Fruit fly (Drosophila melanogaster) ovary, adult (tissue): ENCODE results near the gene CG44006.

Source experiments
- CG17801 ChIP-seq: fragments of 200-800 bp; optimal IDR thresholded peaks from 2 replicates; lab custom pipeline; 2019; ENCODE audit warnings: missing biosample characterization, mild to moderate bottlenecking, missing genetic modification characterization, moderate library complexity; ENCODE audit not compliant: partially characterized antibody

The CG44006 gene

dm6 chr3L:18083994-18084393, 14.0 kb upstream of the CG44006 start:
- TF ChIP-seq CG17801: no peak

- no peak for TF ChIP-seq CG17801
Observed at dm6 chr3L:18083402-18083801, 13.5 kb upstream of the CG44006 start.

- no peak for TF ChIP-seq CG17801
Observed at dm6 chr3L:18081957-18082356, 12.0 kb upstream of the CG44006 start.

DNA sequence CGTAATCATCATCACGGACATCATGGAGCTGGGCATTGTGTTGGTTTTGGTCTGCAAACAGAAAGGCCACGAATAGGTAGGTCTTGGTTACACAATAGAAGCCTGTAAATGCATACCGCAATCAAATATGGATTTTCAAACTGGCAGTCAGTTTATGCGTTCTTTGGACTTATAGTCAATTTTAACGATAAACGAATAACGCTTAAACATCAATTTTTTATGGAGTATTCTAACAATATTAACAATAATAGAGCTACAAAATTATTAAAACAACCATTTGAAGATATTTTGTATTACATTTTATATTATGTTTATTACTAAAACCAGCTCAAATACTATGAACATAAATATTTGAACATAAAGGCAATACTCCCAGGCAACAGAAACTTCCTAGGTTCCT, 11.5 kb upstream of the CG44006 start:
- TF ChIP-seq CG17801: no peak

- TF ChIP-seq CG17801: no peak
Observed at dm6 chr3L:18079610-18080497, 9.9 kb upstream of the CG44006 start.

- no peak for TF ChIP-seq CG17801
Observed at dm6 chr3L:18079123-18079522, 9.2 kb upstream of the CG44006 start.

DNA sequence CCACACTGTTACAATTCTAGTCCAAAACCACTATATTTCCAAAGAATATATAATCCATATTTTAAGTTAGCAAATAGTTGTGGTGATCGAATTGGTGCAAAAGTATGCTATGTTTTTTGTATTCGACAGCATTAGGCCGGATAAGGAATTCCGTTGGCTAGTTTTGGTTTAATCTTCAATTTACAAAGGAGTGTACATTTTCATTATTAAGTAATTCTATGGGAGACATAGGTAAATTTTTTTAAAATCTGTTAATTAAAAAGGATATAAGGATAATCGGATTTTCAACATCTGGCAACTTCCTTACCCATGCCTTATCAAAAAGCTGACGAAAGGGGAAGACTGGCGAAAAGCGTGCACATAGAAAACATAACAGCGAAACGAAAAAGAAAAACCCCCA, 8.7 kb upstream of the CG44006 start:
- TF ChIP-seq CG17801: no peak

- TF ChIP-seq CG17801: peak; percentile 52
Observed at dm6 chr3L:18077649-18078417, 7.9 kb upstream of the CG44006 start.

dm6 chr3L:18076649-18077048, 6.7 kb upstream of the CG44006 start:
- TF ChIP-seq CG17801: no peak

DNA sequence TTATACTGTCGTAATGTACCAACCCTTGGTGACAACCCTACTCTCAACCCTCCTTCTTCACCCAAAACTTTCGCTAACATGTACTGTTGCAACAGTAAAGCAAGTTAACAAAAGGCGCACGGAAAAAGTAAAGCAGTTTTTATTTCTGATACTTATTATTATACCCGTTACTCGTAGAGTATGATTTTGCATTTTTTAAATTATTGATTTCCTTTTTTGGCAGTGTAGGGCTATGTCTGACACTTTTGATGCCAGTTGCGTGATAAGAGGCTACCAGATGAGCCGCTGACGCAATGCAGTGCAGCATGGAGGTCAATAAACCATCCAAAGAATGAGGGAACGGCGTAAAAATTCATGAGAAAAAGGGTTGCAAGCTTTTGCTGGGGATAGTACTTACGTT, 5.9 kb upstream of the CG44006 start:
- no peak for TF ChIP-seq CG17801

DNA sequence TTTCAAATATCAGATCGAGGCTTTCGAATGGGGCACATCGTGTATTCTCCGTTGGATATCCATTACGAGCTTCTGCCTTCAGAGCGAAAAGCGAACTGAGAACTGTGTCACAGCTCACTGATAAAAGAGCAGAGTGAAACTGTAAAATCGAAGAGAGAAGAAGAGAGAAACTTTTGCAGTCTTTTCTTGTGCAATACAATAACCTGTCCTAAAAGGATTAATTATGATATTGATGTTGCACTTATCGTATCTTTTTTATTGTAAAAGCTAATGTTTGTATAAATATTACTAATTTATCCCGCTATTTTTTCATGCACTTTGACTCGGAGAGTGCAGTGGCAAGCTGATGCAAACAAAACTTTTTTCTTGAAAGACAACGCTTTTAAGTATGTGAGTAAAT, 5.0 kb upstream of the CG44006 start:
- TF ChIP-seq CG17801: no peak

DNA sequence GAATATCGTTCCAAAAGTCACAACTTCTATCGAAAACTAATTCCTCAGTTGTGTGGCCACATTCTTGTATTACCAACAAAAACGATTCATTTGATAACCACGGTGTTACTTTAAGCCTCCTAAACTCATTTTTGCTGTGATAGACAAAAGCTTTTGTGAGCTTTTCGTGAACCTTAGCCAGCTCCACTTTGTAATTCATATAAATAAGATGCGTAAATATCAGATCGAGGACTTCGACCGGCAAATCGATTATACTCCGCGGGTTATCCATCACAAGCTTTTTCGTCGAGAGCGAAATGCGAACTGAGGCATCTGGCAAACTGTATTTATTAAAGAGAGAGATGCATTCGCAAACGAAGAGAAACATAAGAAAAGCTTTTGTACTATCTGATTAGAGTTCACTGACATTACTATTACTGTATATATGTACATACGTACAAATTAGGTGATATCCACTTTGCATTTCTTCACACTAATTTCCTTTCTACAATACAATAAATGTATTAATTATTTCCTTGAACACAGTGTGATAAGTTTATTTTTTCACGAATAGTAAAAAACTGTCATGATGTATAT, 3.7 kb upstream of the CG44006 start, which contains the start of gene CG44004:
TSS of gene CG44004 (minus strand) at position 305 of the 576 bp plus-strand sequence.
- TF ChIP-seq CG17801: no peak

- no peak for TF ChIP-seq CG17801
Observed at dm6 chr3L:18072023-18072422, 2.1 kb upstream of the CG44006 start, which contains the start of gene CG44005. TSS of gene CG44005 (minus strand) at chr3L:18072123.

DNA sequence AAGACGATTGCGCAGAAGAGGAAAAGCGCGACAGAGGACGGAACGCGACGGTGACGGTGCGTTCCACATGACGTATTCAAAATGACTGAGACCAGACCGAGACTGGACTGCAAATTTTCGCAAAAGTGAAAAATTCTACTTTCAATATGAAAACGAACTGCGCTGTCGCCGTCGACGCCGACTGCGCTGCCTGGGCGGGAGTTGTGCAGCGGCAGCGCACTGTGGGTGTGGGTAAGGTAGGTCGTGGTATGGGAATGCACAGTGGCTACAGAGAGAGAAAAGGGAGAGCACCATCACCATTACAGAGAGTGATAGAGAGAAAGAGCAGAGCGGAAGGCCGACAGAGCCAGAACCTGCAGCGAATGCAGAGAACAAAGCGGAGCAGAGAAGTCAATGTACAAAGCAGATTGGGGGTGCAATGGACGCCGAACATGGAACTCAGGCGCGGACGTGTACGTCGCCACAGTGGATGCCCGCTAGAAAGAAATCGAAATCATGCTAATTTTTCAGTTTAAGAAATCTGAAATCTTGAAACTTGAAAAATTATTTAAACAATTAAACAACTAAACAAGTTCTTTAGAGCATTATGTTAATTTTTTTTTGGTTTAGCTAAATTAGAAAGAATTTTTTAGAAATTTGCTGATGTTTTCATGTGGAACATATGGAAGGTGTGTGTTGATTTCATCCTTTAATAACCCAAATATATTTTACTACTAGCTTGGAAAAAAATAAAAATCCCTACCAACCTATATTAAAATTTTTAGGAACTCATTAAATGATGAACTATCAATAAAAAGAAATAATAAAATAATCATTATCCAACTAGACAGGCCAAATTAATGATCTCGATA, 5.1 kb downstream of the CG44006 start, which contains the start of gene Eip75B:
TSS of gene Eip75B (minus strand) at position 65 of the 851 bp plus-strand sequence.
- TF ChIP-seq CG17801: no peak

dm6 chr3L:18062959-18063510, 6.9 kb downstream of the CG44006 start:
- TF ChIP-seq CG17801: peak; percentile 75
